Worm (Caenorhabditis elegans) whole organism, L3 larva: Measurements from ENCODE around the gene ncs-3.
A peak's percentile ranks its signal among the peaks of the same experiment; 100 is the strongest.

Experiments used
- R02D3.7 ChIP-seq: fragments of 150-350 bp; optimal IDR thresholded peaks from 2 replicates; lab custom pipeline; 2014; ENCODE audit warnings: missing biosample characterization, missing genetic modification characterization
- ZK546.5 ChIP-seq: sonication (generic microtip); optimal IDR thresholded peaks from 2 replicates; lab custom pipeline; 2017; ENCODE audit warnings: missing biosample characterization, missing genetic modification characterization
- aly-2 ChIP-seq: fragments of 150-350 bp; optimal IDR thresholded peaks from 2 replicates; lab custom pipeline; 2014; ENCODE audit warnings: missing biosample characterization, missing genetic modification characterization
- ama-1 ChIP-seq: fragments of 150-350 bp; optimal IDR thresholded peaks from 2 replicates; lab custom pipeline; 2018
- ceh-16 ChIP-seq: sonication (generic microtip); optimal IDR thresholded peaks from 2 replicates; lab custom pipeline; 2017; ENCODE audit warnings: missing biosample characterization, missing genetic modification characterization
- ceh-28 ChIP-seq: fragments of 150-350 bp; optimal IDR thresholded peaks from 2 replicates; lab custom pipeline; 2014; ENCODE audit warnings: missing biosample characterization, missing genetic modification reagents, missing genetic modification characterization
- ceh-82 ChIP-seq: fragments of 150-350 bp; optimal IDR thresholded peaks from 2 replicates; lab custom pipeline; 2014; ENCODE audit warnings: missing biosample characterization, missing genetic modification characterization
- ceh-9 ChIP-seq: sonication (generic microtip); optimal IDR thresholded peaks from 2 replicates; lab custom pipeline; 2018; ENCODE audit warnings: missing biosample characterization, missing genetic modification characterization
- daf-12 ChIP-seq: fragments of 150-350 bp; optimal IDR thresholded peaks from 2 replicates; lab custom pipeline; 2014; ENCODE audit warnings: missing biosample characterization, missing genetic modification reagents, missing genetic modification characterization
- egl-27 ChIP-seq: sonication (generic microtip); optimal IDR thresholded peaks from 4 replicates; lab custom pipeline; 2017; ENCODE audit warnings: missing biosample characterization, missing genetic modification reagents, missing genetic modification characterization
- egl-5 ChIP-seq: fragments of 150-350 bp; optimal IDR thresholded peaks from 2 replicates; lab custom pipeline; 2017; ENCODE audit warnings: missing biosample characterization, missing genetic modification reagents, missing genetic modification characterization, inconsistent platforms
- elt-1 ChIP-seq: fragments of 150-350 bp; optimal IDR thresholded peaks from 2 replicates; lab custom pipeline; 2014; ENCODE audit warnings: missing biosample characterization, missing genetic modification characterization
- elt-2 ChIP-seq: sonication (generic microtip); optimal IDR thresholded peaks from 2 replicates; lab custom pipeline; 2016; ENCODE audit warnings: missing genetic modification reagents, mild to moderate bottlenecking, missing genetic modification characterization, missing compliant biosample characterization
- elt-3 ChIP-seq, 3 experiments: fragments of 150-350 bp in 1 of 3; sonication (generic microtip) in 2 of 3; optimal IDR thresholded peaks; 2 replicates in 2 of 3; 4 replicates in 1 of 3; lab custom pipeline; 2014 to 2017; ENCODE audit warnings: missing biosample characterization in 3 of 3, missing genetic modification characterization in 3 of 3
- fkh-10 ChIP-seq: sonication (generic microtip); optimal IDR thresholded peaks from 2 replicates; lab custom pipeline; 2017; ENCODE audit warnings: missing biosample characterization, missing genetic modification reagents, missing genetic modification characterization
- fkh-2 ChIP-seq: fragments of 150-350 bp; optimal IDR thresholded peaks from 2 replicates; lab custom pipeline; 2014; ENCODE audit warnings: missing biosample characterization, missing genetic modification reagents, missing genetic modification characterization
- hmg-11 ChIP-seq: sonication (generic microtip); optimal IDR thresholded peaks from 2 replicates; lab custom pipeline; 2016; ENCODE audit warnings: missing genetic modification characterization, missing compliant biosample characterization
- jun-1 ChIP-seq: fragments of 150-350 bp; optimal IDR thresholded peaks from 2 replicates; lab custom pipeline; 2014; ENCODE audit warnings: missing biosample characterization, missing genetic modification reagents, missing genetic modification characterization
- lin-15B ChIP-seq: fragments of 150-350 bp; optimal IDR thresholded peaks from 2 replicates; lab custom pipeline; 2014; ENCODE audit warnings: missing biosample characterization, missing genetic modification characterization
- lin-39 ChIP-seq: fragments of 150-350 bp; optimal IDR thresholded peaks from 2 replicates; lab custom pipeline; 2018; ENCODE audit warnings: missing biosample characterization, missing genetic modification reagents, missing genetic modification characterization
- lsy-12 ChIP-seq: sonication (generic microtip); optimal IDR thresholded peaks from 2 replicates; lab custom pipeline; 2016; ENCODE audit warnings: mild to moderate bottlenecking, missing genetic modification characterization, missing compliant biosample characterization
- mdl-1 ChIP-seq: fragments of 150-350 bp; optimal IDR thresholded peaks from 2 replicates; lab custom pipeline; 2014; ENCODE audit warnings: missing biosample characterization, missing genetic modification characterization
- nfya-1 ChIP-seq: sonication (generic microtip); optimal IDR thresholded peaks from 2 replicates; lab custom pipeline; 2017; ENCODE audit warnings: missing genetic modification characterization, mild to moderate bottlenecking, missing compliant biosample characterization, antibody characterized with exemption, moderate library complexity; ENCODE audit not compliant: insufficient read depth
- nhr-23 ChIP-seq: fragments of 150-350 bp; optimal IDR thresholded peaks from 2 replicates; lab custom pipeline; 2014; ENCODE audit warnings: missing biosample characterization, missing genetic modification reagents, missing genetic modification characterization
- nhr-25 ChIP-seq: sonication (generic microtip); optimal IDR thresholded peaks from 2 replicates; lab custom pipeline; 2017; ENCODE audit warnings: missing biosample characterization, missing genetic modification characterization
- nhr-67 ChIP-seq: fragments of 150-350 bp; optimal IDR thresholded peaks from 2 replicates; lab custom pipeline; 2014; ENCODE audit warnings: missing biosample characterization, missing genetic modification characterization
- nhr-76 ChIP-seq: fragments of 150-350 bp; sonication (generic microtip); optimal IDR thresholded peaks from 5 replicates; lab custom pipeline; 2014; ENCODE audit warnings: missing biosample characterization, missing genetic modification characterization
- nhr-77 ChIP-seq: fragments of 150-350 bp; optimal IDR thresholded peaks from 2 replicates; lab custom pipeline; 2014; ENCODE audit warnings: missing biosample characterization, missing genetic modification characterization
- pha-4 ChIP-seq: fragments of 150-350 bp; optimal IDR thresholded peaks from 2 replicates; lab custom pipeline; 2014; ENCODE audit warnings: missing biosample characterization, missing genetic modification reagents, missing genetic modification characterization
- pqm-1 ChIP-seq: fragments of 150-350 bp; optimal IDR thresholded peaks from 2 replicates; lab custom pipeline; 2017; ENCODE audit warnings: missing biosample characterization, missing genetic modification characterization, inconsistent platforms
- snpc-4 ChIP-seq: fragments of 150-350 bp; optimal IDR thresholded peaks from 2 replicates; lab custom pipeline; 2014; ENCODE audit warnings: missing biosample characterization, missing genetic modification characterization
- unc-39 ChIP-seq: sonication (generic microtip); optimal IDR thresholded peaks from 4 replicates; lab custom pipeline; 2017; ENCODE audit warnings: missing biosample characterization, missing genetic modification characterization
- zag-1 ChIP-seq: fragments of 150-350 bp; optimal IDR thresholded peaks from 2 replicates; lab custom pipeline; 2014; ENCODE audit warnings: missing biosample characterization, missing genetic modification characterization
- ztf-11 ChIP-seq: fragments of 150-350 bp; optimal IDR thresholded peaks from 2 replicates; lab custom pipeline; 2014; ENCODE audit warnings: missing biosample characterization, missing genetic modification characterization
- ztf-4 ChIP-seq: fragments of 150-350 bp; optimal IDR thresholded peaks from 2 replicates; lab custom pipeline; 2014; ENCODE audit warnings: missing biosample characterization, missing genetic modification characterization

ncs-3 gene

ce11 chrX:1012385-1012866 is 41.5 kb upstream of the ncs-3 start:
- TF ChIP-seq pha-4 (tag; lab: Kevin White, UChicago), result peak; percentile 46
- TF ChIP-seq R02D3.7 (tag; lab: Kevin White, UChicago), result no peak
- TF ChIP-seq ama-1 (lab: Kevin White, UChicago), result peak; percentile 95
- TF ChIP-seq daf-12 (tag; lab: Kevin White, UChicago), result no peak
- TF ChIP-seq nhr-23 (tag; lab: Kevin White, UChicago), result no peak
- TF ChIP-seq ztf-4, result no peak
- no peak for TF ChIP-seq ceh-16 (tag; lab: Kevin White, UChicago)
- TF ChIP-seq elt-2 (tag; lab: Kevin White, UChicago), result peak; percentile 50

- TF ChIP-seq elt-1 (tag; lab: Kevin White, UChicago) (no peak), fkh-10 (peak; percentile 74)
Measured at ce11 chrX:1014708-1015107, 39.2 kb upstream of the ncs-3 start.

ce11 chrX:1017456-1017855 is 36.4 kb upstream of the ncs-3 start, which contains the start of the genes F55A4.13 and nlf-1:
F55A4.13 (minus strand) TSS chrX:1017556.
nlf-1 (minus strand) TSS chrX:1017567.
- TF ChIP-seq unc-39 (tag; lab: Kevin White, UChicago), result no peak
- TF ChIP-seq egl-27 (tag; lab: Kevin White, UChicago), result no peak
- TF ChIP-seq lsy-12, result no peak
- TF ChIP-seq elt-2 (tag; lab: Kevin White, UChicago), result no peak
- TF ChIP-seq elt-3 (tag; optimal IDR thresholded peaks at IDR 0.05; lab: Kevin White, UChicago), result no peak
- no peak for TF ChIP-seq ztf-4
- no peak for TF ChIP-seq aly-2 (tag; lab: Kevin White, UChicago)
- TF ChIP-seq egl-5, result no peak
- no peak for TF ChIP-seq ztf-11 (tag; lab: Kevin White, UChicago)
- no peak for TF ChIP-seq elt-1 (tag; lab: Kevin White, UChicago)

ce11 chrX:1018586-1018985 is 35.3 kb upstream of the ncs-3 start:
- TF ChIP-seq elt-1 (tag; lab: Kevin White, UChicago), result no peak
- TF ChIP-seq zag-1 (tag; lab: Kevin White, UChicago), result peak; percentile 27
- no peak for TF ChIP-seq jun-1 (tag; lab: Kevin White, UChicago)
- TF ChIP-seq fkh-10, result peak; percentile 5
- no peak for TF ChIP-seq ama-1 (lab: Kevin White, UChicago)
- no peak for TF ChIP-seq aly-2 (tag; lab: Kevin White, UChicago)
- no peak for TF ChIP-seq ceh-28 (tag; lab: Kevin White, UChicago)
- peak; percentile 42 for TF ChIP-seq nfya-1
- TF ChIP-seq egl-5, result no peak
- TF ChIP-seq daf-12 (tag; lab: Kevin White, UChicago), result no peak
- TF ChIP-seq pqm-1, result no peak
- TF ChIP-seq ZK546.5 (tag; lab: Kevin White, UChicago), result no peak
- no peak for TF ChIP-seq fkh-2 (tag; lab: Kevin White, UChicago)
- peak; percentile 50 for TF ChIP-seq hmg-11 (tag; lab: Kevin White, UChicago)
- TF ChIP-seq nhr-67 (tag; lab: Kevin White, UChicago), result no peak
- no peak for TF ChIP-seq ceh-16 (tag; lab: Kevin White, UChicago)

- TF ChIP-seq mdl-1 (tag; lab: Kevin White, UChicago), result no peak
- TF ChIP-seq fkh-10, result peak; percentile 1
- peak; percentile 66 for TF ChIP-seq hmg-11 (tag; lab: Kevin White, UChicago)
- no peak for TF ChIP-seq elt-3 (tag; optimal IDR thresholded peaks at IDR 0.05; lab: Kevin White, UChicago)
- no peak for TF ChIP-seq fkh-2 (tag; lab: Kevin White, UChicago)
- TF ChIP-seq zag-1 (tag; lab: Kevin White, UChicago), result no peak
- no peak for TF ChIP-seq egl-5
- peak; percentile 7 for TF ChIP-seq lin-15B (tag; lab: Kevin White, UChicago)
- TF ChIP-seq ceh-82, result no peak
- no peak for TF ChIP-seq jun-1 (tag; lab: Kevin White, UChicago)
- TF ChIP-seq ceh-9 (tag; lab: Kevin White, UChicago), result no peak
- peak; percentile 89 for TF ChIP-seq lin-39 (tag; lab: Kevin White, UChicago)
- TF ChIP-seq lsy-12, result no peak
- TF ChIP-seq nhr-77 (tag; lab: Kevin White, UChicago), result no peak
- no peak for TF ChIP-seq snpc-4 (tag; lab: Kevin White, UChicago)
- TF ChIP-seq ceh-16 (tag; lab: Kevin White, UChicago), result no peak
- no peak for TF ChIP-seq nhr-76 (tag; lab: Kevin White, UChicago)
- no peak for TF ChIP-seq nhr-25 (tag; lab: Kevin White, UChicago)
Measured at ce11 chrX:1021835-1022311, 32.0 kb upstream of the ncs-3 start.
